Worm (Caenorhabditis elegans) whole organism, L4 larva: ENCODE results near the gene Y10G11A.1.
A peak's percentile ranks its signal among the peaks of the same experiment; 100 is the strongest.

Experiments
- F26F4.8 ChIP-seq: fragments of 200-800 bp; sonication (Bioruptor generic); conservative IDR thresholded peaks from 2 replicates; pipeline ENCODE4 v1.3.6; 2022; ENCODE audit warnings: missing genetic modification characterization, missing compliant biosample characterization
- F37D6.2 ChIP-seq: sonication (generic microtip); optimal IDR thresholded peaks from 2 replicates; lab custom pipeline; 2016; ENCODE audit warnings: mild to moderate bottlenecking, missing genetic modification characterization, missing compliant biosample characterization
- F49E8.2 ChIP-seq: sonication (generic microtip); optimal IDR thresholded peaks from 2 replicates; lab custom pipeline; 2016; ENCODE audit warnings: missing compliant biosample characterization, mild to moderate bottlenecking, missing genetic modification characterization, borderline replicate concordance
- T26A8.4 ChIP-seq: fragments of 200-800 bp; sonication (Bioruptor generic); IDR thresholded peaks from 2 replicates; pipeline ENCODE4 v1.3.6; 2022; ENCODE audit warnings: missing genetic modification characterization, missing compliant biosample characterization
- Y105C5A.15 ChIP-seq: fragments of 200-800 bp; sonication (Bioruptor generic); IDR thresholded peaks from 2 replicates; pipeline ENCODE4 v1.3.6; 2022; ENCODE audit warnings: missing genetic modification characterization, missing compliant biosample characterization
- Y48G9A.11 ChIP-seq: fragments of 200-800 bp; sonication (Bioruptor generic); IDR thresholded peaks from 2 replicates; pipeline ENCODE4 v1.3.6; 2022; ENCODE audit warnings: missing genetic modification reagents, missing genetic modification characterization, missing compliant biosample characterization
- Y5F2A.4 ChIP-seq: fragments of 200-800 bp; sonication (Bioruptor generic); optimal IDR thresholded peaks from 2 replicates; lab custom pipeline; 2018; ENCODE audit warnings: mild to moderate bottlenecking, missing genetic modification characterization, missing compliant biosample characterization
- Y75B8A.6 ChIP-seq: fragments of 200-800 bp; sonication (Bioruptor generic); IDR thresholded peaks from 2 replicates; pipeline ENCODE4 v1.3.6; 2022; ENCODE audit warnings: missing genetic modification reagents, missing genetic modification characterization, missing compliant biosample characterization
- ZK337.2 ChIP-seq: fragments of 200-800 bp; sonication (Bioruptor generic); IDR thresholded peaks from 2 replicates; pipeline ENCODE4 v1.3.6; 2022; ENCODE audit warnings: missing genetic modification reagents, missing genetic modification characterization, missing compliant biosample characterization
- aha-1 ChIP-seq: fragments of 150-350 bp; peaks from one replicate; lab custom pipeline; 2014; ENCODE audit warnings: missing biosample characterization, missing genetic modification characterization
- attf-4 ChIP-seq: sonication (generic microtip); optimal IDR thresholded peaks from 3 replicates; lab custom pipeline; 2017; ENCODE audit warnings: missing biosample characterization, missing genetic modification characterization
- ceh-20 ChIP-seq: fragments of 200-800 bp; sonication (Bioruptor generic); IDR thresholded peaks from 2 replicates; pipeline ENCODE4 v1.3.6; 2022; ENCODE audit warnings: missing genetic modification reagents, missing genetic modification characterization, missing compliant biosample characterization
- ceh-44 ChIP-seq: fragments of 200-800 bp; sonication (Bioruptor generic); IDR thresholded peaks from 2 replicates; pipeline ENCODE4 v1.3.6; 2022; ENCODE audit warnings: missing genetic modification reagents, missing genetic modification characterization, missing compliant biosample characterization
- dmd-8 ChIP-seq: fragments of 200-800 bp; sonication (Bioruptor generic); IDR thresholded peaks from 2 replicates; pipeline ENCODE4 v1.3.6; 2022; ENCODE audit warnings: missing genetic modification characterization, missing compliant biosample characterization
- dmd-9 ChIP-seq: fragments of 200-800 bp; sonication (Bioruptor generic); IDR thresholded peaks from 2 replicates; pipeline ENCODE4 v1.3.6; 2022; ENCODE audit warnings: missing genetic modification reagents, missing genetic modification characterization, missing compliant biosample characterization
- egl-43 ChIP-seq: fragments of 200-800 bp; sonication (Bioruptor generic); IDR thresholded peaks from 2 replicates; pipeline ENCODE4 v1.3.6; 2022; ENCODE audit warnings: missing genetic modification reagents, missing genetic modification characterization, missing compliant biosample characterization
- fkh-10 ChIP-seq: fragments of 150-350 bp; optimal IDR thresholded peaks from 2 replicates; lab custom pipeline; 2014; ENCODE audit warnings: missing biosample characterization, missing genetic modification reagents, missing genetic modification characterization
- fos-1 ChIP-seq: fragments of 150-350 bp; optimal IDR thresholded peaks from 2 replicates; lab custom pipeline; 2014; ENCODE audit warnings: missing biosample characterization, missing genetic modification characterization
- hlh-30 ChIP-seq: sonication (generic microtip); optimal IDR thresholded peaks from 2 replicates; lab custom pipeline; 2017; ENCODE audit warnings: antibody characterized with exemption, mild to moderate bottlenecking, missing genetic modification characterization, missing compliant biosample characterization; ENCODE audit not compliant: insufficient read depth
- hmg-1.1 ChIP-seq: fragments of 200-800 bp; sonication (Bioruptor generic); IDR thresholded peaks from 2 replicates; pipeline ENCODE4 v1.3.6; 2022; ENCODE audit warnings: missing genetic modification reagents, missing genetic modification characterization, missing compliant biosample characterization
- lim-7 ChIP-seq: fragments of 200-800 bp; sonication (Bioruptor generic); IDR thresholded peaks from 2 replicates; pipeline ENCODE4 v1.3.6; 2022; ENCODE audit warnings: missing genetic modification characterization, missing compliant biosample characterization
- lin-1 ChIP-seq: fragments of 200-800 bp; sonication (Bioruptor generic); IDR thresholded peaks from 2 replicates; pipeline ENCODE4 v1.3.6; 2022; ENCODE audit warnings: missing genetic modification reagents, missing genetic modification characterization, missing compliant biosample characterization
- lin-15B ChIP-seq: fragments of 150-350 bp; sonication (generic microtip); optimal IDR thresholded peaks from 3 replicates; lab custom pipeline; 2014; ENCODE audit warnings: missing biosample characterization, missing genetic modification characterization
- lsy-2 ChIP-seq, 2 experiments: fragments of 150-350 bp in 1 of 2; sonication (generic microtip) in 1 of 2; optimal IDR thresholded peaks; 2 replicates each; lab custom pipeline; 2014 to 2017; ENCODE audit warnings: missing biosample characterization in 2 of 2, missing genetic modification characterization in 2 of 2
- mxl-2 ChIP-seq: fragments of 200-800 bp; sonication (Bioruptor generic); conservative IDR thresholded peaks from 2 replicates; pipeline ENCODE4 v1.3.6; 2022; ENCODE audit warnings: missing genetic modification reagents, missing genetic modification characterization, missing compliant biosample characterization
- nhr-102 ChIP-seq: sonication (generic microtip); optimal IDR thresholded peaks from 2 replicates; lab custom pipeline; 2016; ENCODE audit warnings: mild to moderate bottlenecking, missing genetic modification characterization, moderate library complexity, missing compliant biosample characterization
- nhr-25 ChIP-seq: sonication (generic microtip); optimal IDR thresholded peaks from 2 replicates; lab custom pipeline; 2017; ENCODE audit warnings: missing genetic modification characterization, mild to moderate bottlenecking, missing compliant biosample characterization, antibody characterized with exemption, moderate library complexity, borderline replicate concordance; ENCODE audit not compliant: insufficient read depth
- nhr-28 ChIP-seq: fragments of 150-350 bp; optimal IDR thresholded peaks from 2 replicates; lab custom pipeline; 2014; ENCODE audit warnings: missing biosample characterization, missing genetic modification characterization
- nhr-41 ChIP-seq: fragments of 200-800 bp; sonication (Bioruptor generic); IDR thresholded peaks from 2 replicates; pipeline ENCODE4 v1.3.6; 2022; ENCODE audit warnings: missing genetic modification reagents, missing genetic modification characterization, missing compliant biosample characterization
- pha-4 ChIP-seq, 2 experiments: fragments of 150-350 bp in 1 of 2; fragments of 200-800 bp in 1 of 2; sonication (Bioruptor generic) in 1 of 2; IDR thresholded peaks in 1 of 2; optimal IDR thresholded peaks in 1 of 2; 2 replicates each; pipeline versions ENCODE4 v1.3.6 to Lab custom; 2014 to 2022; ENCODE audit warnings: missing genetic modification characterization in 2 of 2, missing genetic modification reagents in 2 of 2, missing biosample characterization in 1 of 2, missing compliant biosample characterization in 1 of 2
- php-3 ChIP-seq: fragments of 200-800 bp; sonication (Bioruptor generic); IDR thresholded peaks from 2 replicates; pipeline ENCODE4 v1.3.6; 2022; ENCODE audit warnings: missing genetic modification reagents, missing genetic modification characterization, missing compliant biosample characterization
- snpc-1.2 ChIP-seq: fragments of 200-800 bp; sonication (Bioruptor generic); IDR thresholded peaks from 2 replicates; pipeline ENCODE4 v1.3.6; 2022; ENCODE audit warnings: missing genetic modification reagents, missing genetic modification characterization, missing compliant biosample characterization
- snpc-4 ChIP-seq: fragments of 150-350 bp; optimal IDR thresholded peaks from 2 replicates; lab custom pipeline; 2014; ENCODE audit warnings: missing biosample characterization, missing genetic modification characterization
- spr-1 ChIP-seq: sonication (generic microtip); optimal IDR thresholded peaks from 2 replicates; lab custom pipeline; 2016; ENCODE audit warnings: mild to moderate bottlenecking, missing genetic modification characterization, missing compliant biosample characterization
- tag-97 ChIP-seq: fragments of 200-800 bp; sonication (Bioruptor generic); IDR thresholded peaks from 2 replicates; pipeline ENCODE4 v1.3.6; 2022; ENCODE audit warnings: missing genetic modification characterization, missing compliant biosample characterization
- tra-1 ChIP-seq: fragments of 200-800 bp; sonication (Bioruptor generic); IDR thresholded peaks from 2 replicates; pipeline ENCODE4 v1.3.6; 2022; ENCODE audit warnings: missing genetic modification reagents, missing genetic modification characterization, missing compliant biosample characterization
- unc-130 ChIP-seq: sonication (generic microtip); optimal IDR thresholded peaks from 2 replicates; lab custom pipeline; 2016; ENCODE audit warnings: missing genetic modification reagents, missing genetic modification characterization, missing compliant biosample characterization
- unc-62 ChIP-seq, 3 experiments: fragments of 150-350 bp in 1 of 3; sonication (generic microtip); optimal IDR thresholded peaks in 2 of 3; peaks in 1 of 3; 1 replicate in 1 of 3; 2 replicates in 2 of 3; lab custom pipeline; 2014 to 2017; ENCODE audit warnings: missing biosample characterization in 3 of 3, missing genetic modification characterization in 3 of 3, missing genetic modification reagents in 3 of 3, missing genotype in 1 of 3
- vab-7 ChIP-seq: fragments of 200-800 bp; sonication (Bioruptor generic); IDR thresholded peaks from 2 replicates; pipeline ENCODE4 v1.3.6; 2022; ENCODE audit warnings: missing genetic modification reagents, missing genetic modification characterization, missing compliant biosample characterization
- zag-1 ChIP-seq: fragments of 150-350 bp; optimal IDR thresholded peaks from 2 replicates; lab custom pipeline; 2014; ENCODE audit warnings: missing biosample characterization, missing genetic modification characterization
- zfp-3 ChIP-seq: fragments of 200-800 bp; sonication (Bioruptor generic); conservative IDR thresholded peaks from 2 replicates; pipeline ENCODE4 v1.3.6; 2022; ENCODE audit warnings: missing genetic modification reagents, missing genetic modification characterization, missing compliant biosample characterization
- zip-11 ChIP-seq: fragments of 200-800 bp; sonication (Bioruptor generic); IDR thresholded peaks from 2 replicates; pipeline ENCODE4 v1.3.6; 2022; ENCODE audit warnings: missing genetic modification characterization, missing compliant biosample characterization
- ztf-7 ChIP-seq: fragments of 150-350 bp; optimal IDR thresholded peaks from 2 replicates; lab custom pipeline; 2014; ENCODE audit warnings: missing biosample characterization, missing genetic modification characterization

The Y10G11A.1 gene

DNA sequence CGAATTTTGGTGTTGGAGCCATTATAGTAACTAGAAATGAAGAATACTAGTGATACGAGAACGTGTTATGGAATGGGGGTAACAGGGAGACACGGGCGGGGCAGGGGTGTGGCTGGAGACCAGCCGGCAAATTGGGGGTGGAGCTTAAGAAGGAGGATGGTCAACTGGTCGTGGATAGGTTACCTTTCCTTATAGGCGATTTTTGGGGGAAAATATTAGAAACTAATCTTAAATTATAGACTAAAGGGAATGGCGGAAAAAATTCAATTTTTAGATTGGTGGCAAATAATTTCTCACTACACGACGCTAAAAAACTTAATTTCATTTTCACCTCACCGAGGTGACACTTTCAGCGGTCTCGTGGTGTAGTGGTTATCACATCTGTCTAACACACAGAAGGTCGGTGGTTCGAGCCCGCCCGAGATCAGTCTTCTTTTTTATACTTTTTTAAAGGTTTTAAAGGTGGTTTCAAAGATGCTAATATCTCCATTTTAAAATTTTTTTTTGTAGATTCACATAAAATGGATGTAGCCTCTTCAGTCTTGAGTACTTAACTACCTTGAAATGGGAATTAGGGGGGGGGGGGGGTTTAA is 24.6 kb upstream of the Y10G11A.1 start, which contains the start of gene Y65A5A.1 (continued):
- TF ChIP-seq egl-43 (GFP tag; lab: Robert Waterston, UW) = peak; percentile 84
- peak; percentile 79 for TF ChIP-seq lim-7
- TF ChIP-seq dmd-8 (GFP tag; lab: Robert Waterston, UW) = 0 out of 2 replicates have a peak, but pooled peaks have one; percentile 65
- no peak for TF ChIP-seq nhr-25 (tag; lab: Kevin White, UChicago)
- peak; percentile 56; the same call in 1 of the 2 replicates for TF ChIP-seq Y75B8A.6 (GFP tag; lab: Robert Waterston, UW)
- peak; percentile 89 for TF ChIP-seq vab-7 (GFP tag; lab: Robert Waterston, UW)
- peak; percentile 73 for TF ChIP-seq aha-1 (tag; lab: Kevin White, UChicago)
- TF ChIP-seq unc-62 (GFP tag; optimal IDR thresholded peaks at IDR 0.05 in 1 of 2; lab: Kevin White, UChicago) = no peak
- no peak for TF ChIP-seq unc-62 (tag; optimal IDR thresholded peaks at IDR 0.05; lab: Kevin White, UChicago)
- no peak for TF ChIP-seq snpc-4 (tag; lab: Kevin White, UChicago)
- TF ChIP-seq zag-1 (tag; lab: Kevin White, UChicago) = no peak
- TF ChIP-seq lsy-2 (tag; optimal IDR thresholded peaks at IDR 0.05; lab: Kevin White, UChicago) = peak in 1 of 2 experiments; percentile 3
- no peak for TF ChIP-seq lin-15B (tag; lab: Kevin White, UChicago)
- TF ChIP-seq Y48G9A.11 = peak; percentile 28; the same call in 1 of the 2 replicates
- no peak for TF ChIP-seq ztf-7 (tag; lab: Kevin White, UChicago)
- no peak for TF ChIP-seq nhr-102 (tag; lab: Kevin White, UChicago)
- peak; percentile 81 for TF ChIP-seq F26F4.8 (GFP tag; lab: Robert Waterston, UW)
- 0 out of 2 replicates have a peak, but pooled peaks have one; percentile 29 for TF ChIP-seq Y105C5A.15 (GFP tag; lab: Robert Waterston, UW)
- no peak for TF ChIP-seq nhr-41 (GFP tag; lab: Robert Waterston, UW)
- no peak for TF ChIP-seq fos-1 (tag; lab: Kevin White, UChicago)
- no peak for TF ChIP-seq T26A8.4 (GFP tag; lab: Robert Waterston, UW)
- peak; percentile 66; the same call in 1 of the 2 replicates for TF ChIP-seq ceh-44 (GFP tag; lab: Robert Waterston, UW)
- no peak for TF ChIP-seq attf-4 (tag; lab: Kevin White, UChicago)
- no peak for TF ChIP-seq mxl-2 (GFP tag; lab: Robert Waterston, UW)

DNA sequence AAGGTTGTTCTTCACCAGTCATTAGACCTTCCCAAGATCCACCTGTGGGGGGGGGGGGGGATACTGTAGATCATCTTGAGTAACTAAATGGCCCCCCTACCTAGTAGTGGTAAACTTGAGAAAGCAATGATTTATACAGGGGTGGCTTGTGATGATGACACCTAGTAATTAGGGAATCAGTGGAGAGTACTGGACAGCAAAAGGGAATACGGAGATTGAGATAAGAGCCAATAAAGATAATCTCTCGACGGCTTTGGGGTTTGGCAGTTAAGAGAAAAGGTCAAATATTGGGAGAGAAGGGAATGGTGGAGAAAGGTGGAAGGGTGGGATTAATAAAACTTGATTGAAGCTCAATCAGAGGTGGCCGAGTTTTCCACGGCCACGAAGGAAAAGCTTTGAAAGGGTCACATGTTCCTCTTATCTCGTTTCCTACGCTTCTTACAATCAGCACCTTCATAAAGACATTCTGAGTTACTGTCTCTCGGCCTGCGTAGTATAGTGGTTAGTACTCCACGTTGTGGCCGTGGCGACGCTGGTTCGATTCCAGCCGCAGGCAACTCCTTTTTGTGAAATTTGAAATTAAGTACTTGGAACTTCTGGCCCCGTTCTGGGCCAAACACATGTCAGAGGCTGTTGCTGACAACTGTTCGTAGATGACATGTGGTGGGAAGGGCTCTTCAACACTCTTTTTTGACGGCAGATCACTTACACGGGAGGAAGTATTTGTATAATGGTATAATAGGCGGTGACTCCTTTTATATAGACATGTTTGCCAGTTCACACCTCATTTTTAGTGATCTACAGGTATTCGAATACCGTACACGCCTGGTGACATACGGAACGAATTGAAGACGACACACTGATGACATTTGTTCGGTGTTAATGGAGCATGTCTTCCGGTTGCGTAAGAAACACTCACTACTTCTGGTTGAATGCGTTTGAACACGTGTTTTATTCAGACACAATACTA is 23.7 kb upstream of the Y10G11A.1 start:
- TF ChIP-seq Y5F2A.4 (GFP tag; lab: Kevin White, UChicago) = peak; percentile 63
- TF ChIP-seq Y48G9A.11 = peak; percentile 54; the same call in 1 of the 2 replicates
- TF ChIP-seq tag-97 (GFP tag; lab: Robert Waterston, UW) = no peak
- peak; percentile 55; the same call in 1 of the 2 replicates for TF ChIP-seq ZK337.2 (GFP tag; lab: Robert Waterston, UW)
- TF ChIP-seq F37D6.2 (tag; lab: Kevin White, UChicago) = no peak
- no peak for TF ChIP-seq fkh-10 (GFP tag; lab: Kevin White, UChicago)
- no peak for TF ChIP-seq dmd-9 (GFP tag; lab: Robert Waterston, UW)
- peak; percentile 60; the same call in 1 of the 2 replicates for TF ChIP-seq hmg-1.1
- TF ChIP-seq tra-1 (GFP tag; lab: Robert Waterston, UW) = peak; percentile 60; the same call in 1 of the 2 replicates
- peak; percentile 30; the same call in 1 of the 2 replicates for TF ChIP-seq zip-11 (GFP tag; lab: Robert Waterston, UW)
- TF ChIP-seq spr-1 = peak; percentile 57
- TF ChIP-seq php-3 (GFP tag; lab: Robert Waterston, UW) = 0 out of 2 replicates have a peak, but pooled peaks have one; percentile 23
- no peak for TF ChIP-seq ztf-7 (tag; lab: Kevin White, UChicago)
- peak; percentile 68 for TF ChIP-seq hlh-30 (tag; lab: Kevin White, UChicago)
- peak; percentile 43; the same call in 1 of the 2 replicates for TF ChIP-seq ceh-20 (GFP tag; lab: Robert Waterston, UW)
- peak; percentile 30 for TF ChIP-seq nhr-28
- peak; percentile 35 for TF ChIP-seq unc-130 (GFP tag; lab: Kevin White, UChicago)
- peak; percentile 90 for TF ChIP-seq pha-4 (GFP tag; IDR thresholded peaks at IDR 0.05; lab: Robert Waterston, UW)
- no peak for TF ChIP-seq pha-4 (tag; optimal IDR thresholded peaks at IDR 0.05; lab: Kevin White, UChicago)
- 0 out of 2 replicates have a peak, but pooled peaks have one; percentile 11 for TF ChIP-seq ceh-44 (GFP tag; lab: Robert Waterston, UW)
- no peak for TF ChIP-seq lin-1 (GFP tag; lab: Robert Waterston, UW)
- TF ChIP-seq lsy-2 (tag; optimal IDR thresholded peaks at IDR 0.05; lab: Kevin White, UChicago) = peak in 1 of 2 experiments; percentile 27
- no peak for TF ChIP-seq Y75B8A.6 (GFP tag; lab: Robert Waterston, UW)
- TF ChIP-seq zfp-3 (GFP tag; lab: Robert Waterston, UW) = 0 out of 2 replicates have a peak, but pooled peaks have one; percentile 44
- TF ChIP-seq snpc-1.2 (GFP tag; lab: Robert Waterston, UW) = peak; percentile 97
- peak; percentile 75 for TF ChIP-seq F49E8.2 (tag; lab: Kevin White, UChicago)
